Worm (Caenorhabditis elegans) whole organism, late embryonic: Measurements from ENCODE around the gene rsp-1.

Source experiments
- C08G9.2 ChIP-seq: sonication (generic microtip); optimal IDR thresholded peaks from 2 replicates; lab custom pipeline; 2016; ENCODE audit warnings: mild to moderate bottlenecking, missing genetic modification characterization, moderate library complexity, missing compliant biosample characterization
- C38D4.7 ChIP-seq: fragments of 200-800 bp; sonication (Bioruptor generic); optimal IDR thresholded peaks from 2 replicates; lab custom pipeline; 2018; ENCODE audit warnings: mild to moderate bottlenecking, missing genetic modification characterization, moderate library complexity, missing compliant biosample characterization
- F13H6.1 ChIP-seq: sonication (generic microtip); optimal IDR thresholded peaks from 2 replicates; lab custom pipeline; 2016; ENCODE audit warnings: missing genetic modification characterization, missing compliant biosample characterization
- Y22D7AL.16 ChIP-seq: sonication (generic microtip); optimal IDR thresholded peaks from 2 replicates; lab custom pipeline; 2016; ENCODE audit warnings: missing genetic modification characterization, missing compliant biosample characterization
- ahr-1 ChIP-seq: sonication (generic microtip); optimal IDR thresholded peaks from 2 replicates; lab custom pipeline; 2016; ENCODE audit warnings: missing genetic modification characterization, missing compliant biosample characterization
- ceh-14 ChIP-seq: sonication (generic microtip); optimal IDR thresholded peaks from 2 replicates; lab custom pipeline; 2016; ENCODE audit warnings: missing genotype, missing genetic modification characterization, missing compliant biosample characterization
- ceh-18 ChIP-seq: sonication (generic microtip); optimal IDR thresholded peaks from 2 replicates; lab custom pipeline; 2016; ENCODE audit warnings: missing genetic modification characterization, missing compliant biosample characterization
- ceh-19 ChIP-seq: fragments of 200-800 bp; sonication (Bioruptor generic); optimal IDR thresholded peaks from 2 replicates; lab custom pipeline; 2018; ENCODE audit warnings: mild to moderate bottlenecking, missing genetic modification characterization, missing compliant biosample characterization
- ceh-2 ChIP-seq: sonication (generic microtip); optimal IDR thresholded peaks from 2 replicates; lab custom pipeline; 2016; ENCODE audit warnings: missing genotype, missing genetic modification characterization, missing compliant biosample characterization
- ceh-22 ChIP-seq: sonication (generic microtip); optimal IDR thresholded peaks from 2 replicates; lab custom pipeline; 2017; ENCODE audit warnings: missing biosample characterization, missing genetic modification characterization
- ceh-30 ChIP-seq: fragments of 150-350 bp; optimal IDR thresholded peaks from 2 replicates; lab custom pipeline; 2014; ENCODE audit warnings: missing biosample characterization, missing genetic modification characterization
- ceh-31 ChIP-seq: sonication (generic microtip); optimal IDR thresholded peaks from 2 replicates; lab custom pipeline; 2016; ENCODE audit warnings: missing genetic modification characterization, missing compliant biosample characterization
- ceh-34 ChIP-seq: sonication (generic microtip); optimal IDR thresholded peaks from 2 replicates; lab custom pipeline; 2016; ENCODE audit warnings: mild to moderate bottlenecking, missing genetic modification characterization, missing compliant biosample characterization
- ceh-45 ChIP-seq: fragments of 200-800 bp; sonication (Bioruptor generic); IDR thresholded peaks from 2 replicates; pipeline ENCODE4 v1.3.6; 2022; ENCODE audit warnings: missing genetic modification reagents, missing genetic modification characterization, missing compliant biosample characterization
- ceh-6 ChIP-seq: fragments of 200-800 bp; sonication (Bioruptor generic); optimal IDR thresholded peaks from 2 replicates; lab custom pipeline; 2018; ENCODE audit warnings: mild to moderate bottlenecking, missing genetic modification characterization, missing compliant biosample characterization
- ceh-9 ChIP-seq: sonication (generic microtip); optimal IDR thresholded peaks from 2 replicates; lab custom pipeline; 2016; ENCODE audit warnings: mild to moderate bottlenecking, missing genetic modification characterization, inconsistent platforms, missing compliant biosample characterization
- elt-2 ChIP-seq: sonication (generic microtip); optimal IDR thresholded peaks from 2 replicates; lab custom pipeline; 2016; ENCODE audit warnings: missing genetic modification reagents, missing genetic modification characterization, missing compliant biosample characterization
- elt-4 ChIP-seq: sonication (generic microtip); optimal IDR thresholded peaks from 2 replicates; lab custom pipeline; 2016; ENCODE audit warnings: missing genetic modification characterization, missing compliant biosample characterization
- ets-4 ChIP-seq: sonication (generic microtip); optimal IDR thresholded peaks from 2 replicates; lab custom pipeline; 2016; ENCODE audit warnings: missing genetic modification characterization, missing compliant biosample characterization
- eyg-1 ChIP-seq: sonication (generic microtip); optimal IDR thresholded peaks from 2 replicates; lab custom pipeline; 2016; ENCODE audit warnings: missing genotype, missing genetic modification characterization, missing compliant biosample characterization
- fkh-10 ChIP-seq: fragments of 150-350 bp; optimal IDR thresholded peaks from 2 replicates; lab custom pipeline; 2014; ENCODE audit warnings: missing biosample characterization, missing genetic modification reagents, missing genetic modification characterization
- fkh-6 ChIP-seq: sonication (generic microtip); optimal IDR thresholded peaks from 2 replicates; lab custom pipeline; 2016; ENCODE audit warnings: missing genetic modification characterization, missing compliant biosample characterization
- hlh-13 ChIP-seq: fragments of 200-800 bp; sonication (Bioruptor generic); optimal IDR thresholded peaks from 2 replicates; lab custom pipeline; 2018; ENCODE audit warnings: mild to moderate bottlenecking, missing genetic modification characterization, missing compliant biosample characterization
- hlh-15 ChIP-seq: sonication (generic microtip); optimal IDR thresholded peaks from 2 replicates; lab custom pipeline; 2016; ENCODE audit warnings: missing genetic modification characterization, missing compliant biosample characterization
- hlh-30 ChIP-seq: sonication (generic microtip); optimal IDR thresholded peaks from 2 replicates; lab custom pipeline; 2017; ENCODE audit warnings: antibody characterized with exemption, missing genetic modification characterization, missing compliant biosample characterization; ENCODE audit not compliant: insufficient read depth
- hlh-6 ChIP-seq: sonication (generic microtip); optimal IDR thresholded peaks from 2 replicates; lab custom pipeline; 2016; ENCODE audit warnings: missing genotype, missing genetic modification characterization, missing compliant biosample characterization
- lin-11 ChIP-seq: fragments of 200-800 bp; sonication (Bioruptor generic); optimal IDR thresholded peaks from 2 replicates; lab custom pipeline; 2018; ENCODE audit warnings: mild to moderate bottlenecking, missing genetic modification characterization, missing compliant biosample characterization
- nfya-1 ChIP-seq: sonication (generic microtip); optimal IDR thresholded peaks from 2 replicates; lab custom pipeline; 2017; ENCODE audit warnings: missing genetic modification characterization, mild to moderate bottlenecking, missing compliant biosample characterization, antibody characterized with exemption, moderate library complexity
- nhr-11 ChIP-seq: fragments of 150-350 bp; optimal IDR thresholded peaks from 2 replicates; lab custom pipeline; 2014; ENCODE audit warnings: missing biosample characterization, missing genetic modification characterization
- odd-2 ChIP-seq: sonication (generic microtip); optimal IDR thresholded peaks from 2 replicates; lab custom pipeline; 2017; ENCODE audit warnings: antibody characterized with exemption, mild to moderate bottlenecking, missing genetic modification characterization, missing compliant biosample characterization
- pax-1 ChIP-seq: fragments of 150-350 bp; optimal IDR thresholded peaks from 2 replicates; lab custom pipeline; 2014; ENCODE audit warnings: missing biosample characterization, missing genetic modification characterization
- pha-2 ChIP-seq: sonication (generic microtip); optimal IDR thresholded peaks from 2 replicates; lab custom pipeline; 2017; ENCODE audit warnings: mild to moderate bottlenecking, missing genetic modification characterization, missing compliant biosample characterization
- rnt-1 ChIP-seq: sonication (generic microtip); optimal IDR thresholded peaks from 2 replicates; lab custom pipeline; 2016; ENCODE audit warnings: missing genetic modification characterization, missing compliant biosample characterization
- syd-9 ChIP-seq: sonication (generic microtip); optimal IDR thresholded peaks from 2 replicates; lab custom pipeline; 2016; ENCODE audit warnings: mild to moderate bottlenecking, missing genetic modification characterization, moderate library complexity, missing compliant biosample characterization
- ttx-3 ChIP-seq: sonication (generic microtip); optimal IDR thresholded peaks from 2 replicates; lab custom pipeline; 2016; ENCODE audit warnings: missing genetic modification reagents, missing genetic modification characterization, missing compliant biosample characterization
- unc-42 ChIP-seq: sonication (generic microtip); optimal IDR thresholded peaks from 2 replicates; lab custom pipeline; 2016; ENCODE audit warnings: missing genotype, missing genetic modification characterization, missing compliant biosample characterization
- unc-55 ChIP-seq: sonication (generic microtip); optimal IDR thresholded peaks from 2 replicates; lab custom pipeline; 2017; ENCODE audit warnings: missing biosample characterization, missing genetic modification reagents, missing genetic modification characterization
- unc-86 ChIP-seq: sonication (generic microtip); optimal IDR thresholded peaks from 2 replicates; lab custom pipeline; 2016; ENCODE audit warnings: missing genetic modification characterization, missing compliant biosample characterization

The rsp-1 gene

ce11 chrII:11492843-11493242 lies 39.7 kb downstream of the rsp-1 start, which contains the start of gene hacl-1:
hacl-1 (minus strand) TSS chrII:11492963.
- no peak for TF ChIP-seq ceh-14 (tag; lab: Kevin White, UChicago)
- peak; percentile 27 for TF ChIP-seq elt-2

- TF ChIP-seq ets-4 (tag; lab: Kevin White, UChicago) (no peak), pax-1 (no peak), ceh-31 (tag; lab: Kevin White, UChicago) (no peak), ceh-9 (tag; lab: Kevin White, UChicago) (no peak), unc-42 (tag; lab: Kevin White, UChicago) (peak; percentile 70), elt-2 (no peak), ceh-30 (no peak), elt-4 (no peak)
These were observed 42.1 kb downstream of the rsp-1 start, which contains the start of the genes ooc-3 and B0334.4 for ce11 chrII:11495307-11495706. ooc-3 (minus strand) TSS chrII:11495321. B0334.4 (plus strand) TSS chrII:11495692.

- TF ChIP-seq ceh-14 (tag; lab: Kevin White, UChicago) (no peak), pha-2 (tag; lab: Kevin White, UChicago) (no peak), ceh-19 (GFP tag; lab: Kevin White, UChicago) (no peak)
These were observed 42.6 kb downstream of the rsp-1 start for ce11 chrII:11495806-11496205.

ce11 chrII:11496767-11497166 lies 43.6 kb downstream of the rsp-1 start, which contains the start of gene emc-5:
emc-5 (plus strand) TSS chrII:11496780.
- TF ChIP-seq F13H6.1 (tag; lab: Kevin White, UChicago) (no peak), ceh-45 (GFP tag; lab: Robert Waterston, UW) (no peak), eyg-1 (tag; lab: Kevin White, UChicago) (no peak), fkh-6 (tag; lab: Kevin White, UChicago) (no peak), ceh-22 (no peak), C38D4.7 (no peak), ceh-18 (tag; lab: Kevin White, UChicago) (peak; percentile 26), Y22D7AL.16 (tag; lab: Kevin White, UChicago) (no peak), unc-55 (GFP tag; lab: Kevin White, UChicago) (peak; percentile 14)

ce11 chrII:11497365-11497764 lies 44.2 kb downstream of the rsp-1 start, which contains the start of gene B0334.5:
B0334.5 (plus strand) TSS chrII:11497665.
- TF ChIP-seq hlh-6 (no peak), ceh-2 (tag; lab: Kevin White, UChicago) (no peak), hlh-13 (GFP tag; lab: Kevin White, UChicago) (no peak), syd-9 (tag; lab: Kevin White, UChicago) (no peak), odd-2 (tag; lab: Kevin White, UChicago) (no peak), ttx-3 (tag; lab: Kevin White, UChicago) (no peak), lin-11 (no peak), unc-86 (no peak), elt-4 (no peak), rnt-1 (tag; lab: Kevin White, UChicago) (no peak), C08G9.2 (tag; lab: Kevin White, UChicago) (no peak), nfya-1 (tag; lab: Kevin White, UChicago) (no peak), hlh-15 (tag; lab: Kevin White, UChicago) (no peak)

ce11 chrII:11500198-11500597 lies 47.0 kb downstream of the rsp-1 start, which contains the start of gene B0334.20:
B0334.20 (minus strand) TSS chrII:11500459.
- TF ChIP-seq ahr-1 (no peak), ttx-3 (tag; lab: Kevin White, UChicago) (no peak), ceh-18 (tag; lab: Kevin White, UChicago) (no peak), nhr-11 (no peak), hlh-30 (tag; lab: Kevin White, UChicago) (no peak), fkh-10 (no peak), ceh-34 (tag; lab: Kevin White, UChicago) (no peak), ceh-6 (GFP tag; lab: Kevin White, UChicago) (no peak)
